Fruit fly (Drosophila melanogaster) whole organism, embryonic: ENCODE measurements around the gene srl.
A peak's percentile ranks its signal among the peaks of the same experiment; 100 is the strongest.

Experiments used
- Awh ChIP-seq: fragments of 200-800 bp; sonication (Bioruptor generic); IDR thresholded peaks from 2 replicates; pipeline ENCODE4, ENCODE4 v1.3.6; 2022; ENCODE audit warnings: missing biosample characterization, missing genetic modification characterization
- BEAF-32 ChIP-seq: fragments of 200-800 bp; sonication (Bioruptor generic); optimal IDR thresholded peaks from 3 replicates; lab custom pipeline; 2017; ENCODE audit warnings: missing biosample characterization, missing genetic modification characterization, mild to moderate bottlenecking, moderate library complexity, missing genetic modification reagents
- CG10366 ChIP-seq: fragments of 200-800 bp; sonication (Bioruptor generic); IDR thresholded peaks from 2 replicates; pipeline ENCODE4 v1.3.6; 2022; ENCODE audit warnings: missing biosample characterization, missing genetic modification characterization
- CG10462 ChIP-seq: fragments of 200-800 bp; sonication (Bioruptor generic); optimal IDR thresholded peaks from 2 replicates; lab custom pipeline; 2016; ENCODE audit warnings: missing biosample characterization, missing genetic modification characterization
- CG10565 ChIP-seq: fragments of 200-800 bp; sonication (Bioruptor generic); optimal IDR thresholded peaks from 3 replicates; lab custom pipeline; 2016; ENCODE audit warnings: missing biosample characterization, mild to moderate bottlenecking, missing genetic modification characterization
- CG11085 ChIP-seq: fragments of 200-800 bp; sonication (Bioruptor generic); IDR thresholded peaks from 2 replicates; pipeline ENCODE4 v1.3.6; 2022; ENCODE audit warnings: missing biosample characterization, missing genetic modification characterization
- CG11504 ChIP-seq: fragments of 200-800 bp; sonication (Bioruptor generic); optimal IDR thresholded peaks from 3 replicates; lab custom pipeline; 2019; ENCODE audit warnings: missing biosample characterization, mild to moderate bottlenecking, missing genetic modification characterization, moderate library complexity
- CG13287 ChIP-seq: fragments of 200-800 bp; sonication (Bioruptor generic); IDR thresholded peaks from 2 replicates; pipeline ENCODE4 v1.3.6; 2022; ENCODE audit warnings: missing biosample characterization, missing genetic modification characterization; ENCODE audit not compliant: partially characterized antibody
- CG13775 ChIP-seq: fragments of 200-800 bp; sonication (Bioruptor generic); optimal IDR thresholded peaks from 3 replicates; lab custom pipeline; 2017; ENCODE audit warnings: missing biosample characterization, mild to moderate bottlenecking, missing genetic modification characterization
- CG15073 ChIP-seq: fragments of 200-800 bp; sonication (Bioruptor generic); optimal IDR thresholded peaks from 2 replicates; lab custom pipeline; 2016; ENCODE audit warnings: missing biosample characterization, missing genetic modification characterization
- CG16813 ChIP-seq: fragments of 200-800 bp; sonication (Bioruptor generic); IDR thresholded peaks from 3 replicates; pipeline ENCODE4 v1.3.6; 2022; ENCODE audit warnings: missing biosample characterization, missing genetic modification characterization; ENCODE audit not compliant: partially characterized antibody
- CG1832 ChIP-seq: fragments of 200-800 bp; sonication (Bioruptor generic); optimal IDR thresholded peaks from 2 replicates; lab custom pipeline; 2017; ENCODE audit warnings: missing biosample characterization, mild to moderate bottlenecking, missing genetic modification characterization, inconsistent platforms
- CG32772 ChIP-seq: fragments of 200-800 bp; sonication (Bioruptor generic); IDR thresholded peaks from 2 replicates; pipeline ENCODE4 v1.3.6; 2022; ENCODE audit warnings: missing biosample characterization, missing genetic modification characterization
- CG34224 ChIP-seq: fragments of 200-800 bp; sonication (Bioruptor generic); IDR thresholded peaks from 3 replicates; pipeline ENCODE4 v1.3.6; 2022; ENCODE audit warnings: missing biosample characterization, missing genetic modification characterization; ENCODE audit not compliant: partially characterized antibody
- CG4617 ChIP-seq: fragments of 200-800 bp; sonication (Bioruptor generic); optimal IDR thresholded peaks from 3 replicates; lab custom pipeline; 2016; ENCODE audit warnings: missing biosample characterization, missing genetic modification characterization, borderline replicate concordance
- CG6689 ChIP-seq: fragments of 200-800 bp; sonication (Bioruptor generic); IDR thresholded peaks from 2 replicates; pipeline ENCODE4 v1.3.6; 2022; ENCODE audit warnings: missing biosample characterization, missing genetic modification characterization
- CG6854 ChIP-seq: fragments of 200-800 bp; sonication (Bioruptor generic); optimal IDR thresholded peaks from 3 replicates; lab custom pipeline; 2017; ENCODE audit warnings: missing biosample characterization, mild to moderate bottlenecking, missing genetic modification characterization
- CG7372 ChIP-seq: fragments of 200-800 bp; sonication (Bioruptor generic); IDR thresholded peaks from 2 replicates; pipeline ENCODE4 v1.3.6; 2022; ENCODE audit warnings: missing biosample characterization, missing genetic modification characterization
- CG8089 ChIP-seq: fragments of 200-800 bp; sonication (Bioruptor generic); optimal IDR thresholded peaks from 3 replicates; lab custom pipeline; 2016; ENCODE audit warnings: missing biosample characterization, missing genetic modification characterization
- CG8478 ChIP-seq: fragments of >200 bp; optimal IDR thresholded peaks from 2 replicates; lab custom pipeline; 2018
- Kr ChIP-seq: fragments of 200-800 bp; sonication (Bioruptor generic); optimal IDR thresholded peaks from 2 replicates; lab custom pipeline; 2017; ENCODE audit warnings: missing biosample characterization, mild to moderate bottlenecking, missing genetic modification characterization
- Mes4 ChIP-seq: fragments of 200-800 bp; sonication (Bioruptor generic); optimal IDR thresholded peaks from 2 replicates; lab custom pipeline; 2016; ENCODE audit warnings: missing biosample characterization, missing genetic modification characterization
- NfI ChIP-seq: fragments of 200-800 bp; sonication (Bioruptor generic); optimal IDR thresholded peaks from 3 replicates; lab custom pipeline; 2018; ENCODE audit warnings: missing biosample characterization, mild to moderate bottlenecking, missing genetic modification characterization, moderate library complexity
- Optix ChIP-seq: fragments of 200-800 bp; sonication (Bioruptor generic); IDR thresholded peaks from 3 replicates; pipeline ENCODE4 v1.3.6; 2022; ENCODE audit warnings: missing biosample characterization, missing genetic modification characterization
- Side ChIP-seq: fragments of 200-800 bp; sonication (Bioruptor generic); optimal IDR thresholded peaks from 2 replicates; lab custom pipeline; 2016; ENCODE audit warnings: missing biosample characterization, missing genetic modification characterization
- Spps ChIP-seq: fragments of 200-800 bp; sonication (Bioruptor generic); optimal IDR thresholded peaks from 2 replicates; lab custom pipeline; 2018; ENCODE audit warnings: missing biosample characterization, mild to moderate bottlenecking, missing genetic modification characterization
- Sry-β ChIP-seq: fragments of 200-800 bp; sonication (Bioruptor generic); optimal IDR thresholded peaks from 2 replicates; lab custom pipeline; 2018; ENCODE audit warnings: missing biosample characterization, mild to moderate bottlenecking, missing genetic modification characterization, moderate library complexity
- Ssrp ChIP-seq: fragments of 200-800 bp; sonication (Bioruptor generic); optimal IDR thresholded peaks from 2 replicates; lab custom pipeline; 2018; ENCODE audit warnings: missing biosample characterization, mild to moderate bottlenecking, missing genetic modification characterization, moderate library complexity
- ab ChIP-seq: fragments of 200-800 bp; sonication (Bioruptor generic); optimal IDR thresholded peaks from 2 replicates; lab custom pipeline; 2016; ENCODE audit warnings: missing biosample characterization, missing genetic modification characterization
- cg ChIP-seq: fragments of 200-800 bp; sonication (Bioruptor generic); optimal IDR thresholded peaks from 3 replicates; lab custom pipeline; 2019; ENCODE audit warnings: missing biosample characterization, mild to moderate bottlenecking, missing genetic modification characterization, moderate library complexity
- chif ChIP-seq, 2 experiments: fragments of 200-800 bp; sonication (Bioruptor generic); optimal IDR thresholded peaks; 3 replicates each; lab custom pipeline; 2016; ENCODE audit warnings: missing biosample characterization in 2 of 2, missing genetic modification characterization in 2 of 2
- dmrt11E ChIP-seq: fragments of 200-800 bp; sonication (Bioruptor generic); optimal IDR thresholded peaks from 3 replicates; lab custom pipeline; 2018; ENCODE audit warnings: missing biosample characterization, mild to moderate bottlenecking, missing genetic modification characterization, moderate library complexity
- fu2 ChIP-seq: fragments of 200-800 bp; sonication (Bioruptor generic); optimal IDR thresholded peaks from 2 replicates; lab custom pipeline; 2016; ENCODE audit warnings: missing biosample characterization, missing genetic modification characterization
- gfzf ChIP-seq: fragments of 200-800 bp; sonication (Bioruptor generic); optimal IDR thresholded peaks from 2 replicates; lab custom pipeline; 2016; ENCODE audit warnings: missing biosample characterization, mild to moderate bottlenecking, missing genetic modification characterization, moderate library complexity
- grau ChIP-seq: fragments of 200-800 bp; optimal IDR thresholded peaks from 3 replicates; lab custom pipeline; 2019; ENCODE audit warnings: missing biosample characterization, mild to moderate bottlenecking, missing genetic modification characterization, moderate library complexity
- gro ChIP-seq: fragments of 200-800 bp; sonication (Bioruptor generic); optimal IDR thresholded peaks from 2 replicates; lab custom pipeline; 2016; ENCODE audit warnings: missing biosample characterization, missing genetic modification characterization
- hth ChIP-seq: fragments of >200 bp; optimal IDR thresholded peaks from 2 replicates; lab custom pipeline; 2017; ENCODE audit warnings: inconsistent platforms
- klu ChIP-seq: fragments of 200-800 bp; sonication (Bioruptor generic); IDR thresholded peaks from 2 replicates; pipeline ENCODE4 v1.3.6; 2022; ENCODE audit warnings: missing biosample characterization, missing genetic modification characterization
- knrl ChIP-seq: fragments of 200-800 bp; sonication (Bioruptor generic); IDR thresholded peaks from 3 replicates; pipeline ENCODE4 v1.3.6; 2022; ENCODE audit warnings: missing biosample characterization, missing genetic modification characterization; ENCODE audit not compliant: partially characterized antibody
- lab ChIP-seq: fragments of 200-800 bp; sonication (Bioruptor generic); optimal IDR thresholded peaks from 3 replicates; lab custom pipeline; 2017; ENCODE audit warnings: missing biosample characterization, missing genetic modification characterization, mild to moderate bottlenecking, moderate library complexity, missing genetic modification reagents
- onecut ChIP-seq: fragments of 200-800 bp; sonication (Bioruptor generic); IDR thresholded peaks from 2 replicates; pipeline ENCODE4 v1.3.6; 2022; ENCODE audit warnings: missing biosample characterization, missing genetic modification characterization
- pfk ChIP-seq: fragments of 200-800 bp; sonication (Bioruptor generic); optimal IDR thresholded peaks from 2 replicates; lab custom pipeline; 2018; ENCODE audit warnings: missing biosample characterization, mild to moderate bottlenecking, missing genetic modification characterization, moderate library complexity
- salm ChIP-seq: fragments of 200-800 bp; sonication (Bioruptor generic); optimal IDR thresholded peaks from 2 replicates; lab custom pipeline; 2018; ENCODE audit warnings: missing biosample characterization, mild to moderate bottlenecking, missing genetic modification characterization
- sens-2 ChIP-seq: fragments of 200-800 bp; sonication (Bioruptor generic); IDR thresholded peaks from 2 replicates; pipeline ENCODE4 v1.3.6; 2022; ENCODE audit warnings: missing biosample characterization, missing genetic modification characterization
- sqz ChIP-seq: fragments of 200-800 bp; sonication (Bioruptor generic); optimal IDR thresholded peaks from 3 replicates; lab custom pipeline; 2018; ENCODE audit warnings: missing biosample characterization, mild to moderate bottlenecking, missing genetic modification characterization
- trem ChIP-seq: fragments of 200-800 bp; optimal IDR thresholded peaks from 3 replicates; lab custom pipeline; 2019; ENCODE audit warnings: missing biosample characterization, mild to moderate bottlenecking, missing genetic modification characterization, moderate library complexity
- tup ChIP-seq: fragments of 200-800 bp; sonication (Bioruptor generic); optimal IDR thresholded peaks from 2 replicates; lab custom pipeline; 2016; ENCODE audit warnings: missing biosample characterization, mild to moderate bottlenecking, missing genetic modification characterization, moderate library complexity
- usp ChIP-seq: fragments of >200 bp; optimal IDR thresholded peaks from 2 replicates; lab custom pipeline; 2017; ENCODE audit warnings: missing biosample characterization, missing genetic modification characterization
- wdn ChIP-seq: fragments of 200-800 bp; sonication (Bioruptor generic); IDR thresholded peaks from 2 replicates; pipeline ENCODE4 v1.3.6; 2022; ENCODE audit warnings: missing biosample characterization, missing genetic modification characterization
- zen ChIP-seq: fragments of 200-800 bp; sonication (Bioruptor generic); optimal IDR thresholded peaks from 3 replicates; lab custom pipeline; 2018; ENCODE audit warnings: missing biosample characterization, mild to moderate bottlenecking, missing genetic modification characterization, moderate library complexity

Gene srl

dm6 chr3R:4453213-4453956 is 24.2 kb upstream of the srl start (continued):
- no peak for TF ChIP-seq gro (GFP tag; lab: Kevin White, UChicago)
- no peak for TF ChIP-seq Optix (GFP tag; lab: Robert Waterston, UW)
- TF ChIP-seq gfzf (GFP tag; lab: Kevin White, UChicago), result peak; percentile 2
- no peak for TF ChIP-seq CG32772 (GFP tag; lab: Robert Waterston, UW)
- TF ChIP-seq Sry-β (GFP tag; lab: Kevin White, UChicago), result no peak
- peak; percentile 5 for TF ChIP-seq trem (tag; lab: Kevin White, UChicago)
- peak; percentile 57 for TF ChIP-seq BEAF-32 (GFP tag; lab: Kevin White, UChicago)
- no peak for TF ChIP-seq CG8089
- peak; percentile 68 for TF ChIP-seq CG13287
- no peak for TF ChIP-seq CG15073
- TF ChIP-seq CG13775 (GFP tag; lab: Kevin White, UChicago), result no peak
- TF ChIP-seq Spps (tag; lab: Kevin White, UChicago), result no peak
- peak; percentile 35 for TF ChIP-seq CG6854
- TF ChIP-seq ab (GFP tag; lab: Kevin White, UChicago), result no peak
- TF ChIP-seq CG34224 (GFP tag; lab: Robert Waterston, UW), result peak; percentile 68
- TF ChIP-seq onecut (GFP tag; lab: Robert Waterston, UW), result peak; percentile 34
- TF ChIP-seq fu2 (GFP tag; lab: Kevin White, UChicago), result no peak
- TF ChIP-seq chif (GFP tag; optimal IDR thresholded peaks at IDR 0.05; lab: Kevin White, UChicago), result no peak
- TF ChIP-seq CG11504 (tag; lab: Kevin White, UChicago), result peak; percentile 86
- no peak for TF ChIP-seq CG11085
- no peak for TF ChIP-seq CG10565 (GFP tag; lab: Kevin White, UChicago)
- no peak for TF ChIP-seq Ssrp (tag; lab: Kevin White, UChicago)
- no peak for TF ChIP-seq Mes4
- TF ChIP-seq CG1832 (GFP tag; lab: Kevin White, UChicago), result no peak
- peak; percentile 14 for TF ChIP-seq Side (GFP tag; lab: Kevin White, UChicago)
- TF ChIP-seq CG8478 (lab: Kevin White, UChicago), result no peak
- 0 out of 3 replicates have a peak, but pooled peaks have one; percentile 20 for TF ChIP-seq knrl (GFP tag; lab: Robert Waterston, UW)
- peak; percentile 51 for TF ChIP-seq lab (GFP tag; lab: Kevin White, UChicago)
- TF ChIP-seq grau (tag; lab: Kevin White, UChicago), result no peak
- TF ChIP-seq sqz (GFP tag; lab: Kevin White, UChicago), result peak; percentile 55
- no peak for TF ChIP-seq dmrt11E (tag; lab: Kevin White, UChicago)
- no peak for TF ChIP-seq CG7372 (GFP tag; lab: Robert Waterston, UW)
- peak; percentile 32 for TF ChIP-seq zen (tag; lab: Kevin White, UChicago)
- TF ChIP-seq CG4617 (GFP tag; lab: Kevin White, UChicago), result no peak
- no peak for TF ChIP-seq CG10462
- no peak for TF ChIP-seq Kr (GFP tag; lab: Kevin White, UChicago)
- TF ChIP-seq CG16813 (GFP tag; lab: Robert Waterston, UW), result 0 out of 3 replicates have a peak, but pooled peaks have one; percentile 10
- TF ChIP-seq klu (GFP tag; lab: Robert Waterston, UW), result no peak
- TF ChIP-seq cg (GFP tag; lab: Kevin White, UChicago), result peak; percentile 78
- TF ChIP-seq sens-2 (GFP tag; lab: Robert Waterston, UW), result peak; percentile 34; the same call in 1 of the 2 replicates
- no peak for TF ChIP-seq Awh (GFP tag; lab: Robert Waterston, UW)
- TF ChIP-seq hth (lab: Kevin White, UChicago), result no peak
- TF ChIP-seq salm (tag; lab: Kevin White, UChicago), result no peak
- no peak for TF ChIP-seq CG10366 (GFP tag; lab: Robert Waterston, UW)
- TF ChIP-seq usp (GFP tag; lab: Kevin White, UChicago), result no peak
- TF ChIP-seq tup (GFP tag; lab: Kevin White, UChicago), result no peak
- no peak; the same call in 1 of the 2 replicates for TF ChIP-seq wdn (GFP tag; lab: Robert Waterston, UW)
- TF ChIP-seq CG6689 (GFP tag; lab: Robert Waterston, UW), result 0 out of 2 replicates have a peak, but pooled peaks have one; percentile 4
- TF ChIP-seq NfI (GFP tag; lab: Kevin White, UChicago), result no peak
- TF ChIP-seq pfk, result peak; percentile 26
